Fruit fly (Drosophila melanogaster) whole organism, embryonic: ENCODE results near the gene Rpn11.

Experiments used
- CG10321 ChIP-seq: fragments of 200-800 bp; sonication (Bioruptor generic); IDR thresholded peaks from 2 replicates; pipeline ENCODE4 v1.3.6; 2022; ENCODE audit warnings: missing biosample characterization, missing genetic modification characterization
- CG11398 ChIP-seq: fragments of 200-800 bp; sonication (Bioruptor generic); optimal IDR thresholded peaks from 2 replicates; lab custom pipeline; 2016; ENCODE audit warnings: missing biosample characterization, missing genetic modification characterization
- CG12391 ChIP-seq: fragments of 200-800 bp; sonication (Bioruptor generic); optimal IDR thresholded peaks from 3 replicates; lab custom pipeline; 2018; ENCODE audit warnings: missing biosample characterization, mild to moderate bottlenecking, missing genetic modification characterization, moderate library complexity
- CG13424 ChIP-seq: fragments of 200-800 bp; sonication (Bioruptor generic); optimal IDR thresholded peaks from 2 replicates; lab custom pipeline; 2019; ENCODE audit warnings: missing biosample characterization, mild to moderate bottlenecking, missing genetic modification characterization, moderate library complexity
- CG14050 ChIP-seq: fragments of 200-800 bp; sonication (Bioruptor generic); IDR thresholded peaks from 3 replicates; pipeline ENCODE4 v1.3.6; 2022; ENCODE audit warnings: missing biosample characterization, missing genetic modification characterization
- CG14965 ChIP-seq: fragments of 200-800 bp; sonication (Bioruptor generic); optimal IDR thresholded peaks from 2 replicates; lab custom pipeline; 2016; ENCODE audit warnings: missing biosample characterization, missing genetic modification characterization, borderline replicate concordance
- CG15601 ChIP-seq: fragments of 200-800 bp; sonication (Bioruptor generic); optimal IDR thresholded peaks from 3 replicates; lab custom pipeline; 2019; ENCODE audit warnings: missing biosample characterization, mild to moderate bottlenecking, missing genetic modification characterization, moderate library complexity
- CG1603 ChIP-seq: fragments of 200-800 bp; sonication (Bioruptor generic); optimal IDR thresholded peaks from 2 replicates; lab custom pipeline; 2019; ENCODE audit warnings: missing biosample characterization, mild to moderate bottlenecking, missing genetic modification characterization, moderate library complexity
- CG17359 ChIP-seq: fragments of 200-800 bp; sonication (Bioruptor generic); optimal IDR thresholded peaks from 3 replicates; lab custom pipeline; 2018; ENCODE audit warnings: missing biosample characterization, mild to moderate bottlenecking, missing genetic modification characterization, moderate library complexity
- CG2678 ChIP-seq: fragments of 200-800 bp; sonication (Bioruptor generic); optimal IDR thresholded peaks from 3 replicates; lab custom pipeline; 2019; ENCODE audit warnings: missing biosample characterization, mild to moderate bottlenecking, missing genetic modification characterization, moderate library complexity
- CG31224 ChIP-seq: fragments of 200-800 bp; sonication (Bioruptor generic); IDR thresholded peaks from 2 replicates; pipeline ENCODE4 v1.3.6; 2022; ENCODE audit warnings: missing biosample characterization, missing genetic modification characterization
- CG3281 ChIP-seq: fragments of 200-800 bp; sonication (Bioruptor generic); optimal IDR thresholded peaks from 3 replicates; lab custom pipeline; 2017; ENCODE audit warnings: missing biosample characterization, mild to moderate bottlenecking, missing genetic modification characterization
- CG6272 ChIP-seq: fragments of 200-800 bp; sonication (Bioruptor generic); IDR thresholded peaks from 2 replicates; pipeline ENCODE4 v1.3.6; 2022; ENCODE audit warnings: missing biosample characterization, missing genetic modification characterization
- CG6791 ChIP-seq: fragments of 200-800 bp; sonication (Bioruptor generic); IDR thresholded peaks from 3 replicates; pipeline ENCODE4 v1.3.6; 2022; ENCODE audit warnings: missing biosample characterization, missing genetic modification characterization; ENCODE audit not compliant: partially characterized antibody
- CG8281 ChIP-seq: fragments of 200-800 bp; sonication (Bioruptor generic); optimal IDR thresholded peaks from 2 replicates; lab custom pipeline; 2018; ENCODE audit warnings: missing biosample characterization, mild to moderate bottlenecking, missing genetic modification characterization, moderate library complexity
- CG8290 ChIP-seq, 3 experiments: fragments of 200-800 bp; sonication (Bioruptor generic); optimal IDR thresholded peaks; 2 replicates each; lab custom pipeline; 2016 to 2019; ENCODE audit warnings: missing biosample characterization in 3 of 3, missing genetic modification characterization in 3 of 3, mild to moderate bottlenecking in 2 of 3, moderate library complexity in 1 of 3
- CG8388 ChIP-seq: fragments of 200-800 bp; sonication (Bioruptor generic); optimal IDR thresholded peaks from 2 replicates; lab custom pipeline; 2019; ENCODE audit warnings: missing biosample characterization, mild to moderate bottlenecking, missing genetic modification characterization, moderate library complexity
- D ChIP-seq, 2 experiments: fragments of 200-800 bp in 1 of 2; fragments of >200 bp in 1 of 2; sonication (Bioruptor generic) in 1 of 2; optimal IDR thresholded peaks; 2 replicates in 1 of 2; 3 replicates in 1 of 2; lab custom pipeline; 2017; ENCODE audit warnings: mild to moderate bottlenecking in 1 of 2, missing biosample characterization in 1 of 2, missing genetic modification characterization in 1 of 2, missing genetic modification reagents in 1 of 2
- D19A ChIP-seq: fragments of 200-800 bp; optimal IDR thresholded peaks from 3 replicates; lab custom pipeline; 2019; ENCODE audit warnings: missing biosample characterization, mild to moderate bottlenecking, missing genetic modification characterization, moderate library complexity
- Dad ChIP-seq: fragments of 200-800 bp; sonication (Bioruptor generic); optimal IDR thresholded peaks from 3 replicates; lab custom pipeline; 2016; ENCODE audit warnings: missing biosample characterization, missing genetic modification characterization
- Dek ChIP-seq: fragments of 200-800 bp; sonication (Bioruptor generic); optimal IDR thresholded peaks from 3 replicates; lab custom pipeline; 2019; ENCODE audit warnings: missing biosample characterization, mild to moderate bottlenecking, missing genetic modification characterization, moderate library complexity
- HLH54F ChIP-seq: fragments of 200-800 bp; sonication (Bioruptor generic); optimal IDR thresholded peaks from 3 replicates; lab custom pipeline; 2016; ENCODE audit warnings: missing biosample characterization, missing genetic modification characterization
- Hmr ChIP-seq: fragments of 200-800 bp; sonication (Bioruptor generic); optimal IDR thresholded peaks from 3 replicates; lab custom pipeline; 2017; ENCODE audit warnings: mild to moderate bottlenecking, missing biosample characterization, missing genetic modification reagents, missing genetic modification characterization
- Hr51 ChIP-seq, 2 experiments: fragments of 200-800 bp; sonication (Bioruptor generic); optimal IDR thresholded peaks; 2 replicates in 1 of 2; 3 replicates in 1 of 2; lab custom pipeline; 2016 to 2018; ENCODE audit warnings: missing biosample characterization in 2 of 2, missing genetic modification characterization in 2 of 2, mild to moderate bottlenecking in 1 of 2, moderate library complexity in 1 of 2
- Hsf ChIP-seq: fragments of 200-800 bp; sonication (Bioruptor generic); optimal IDR thresholded peaks from 3 replicates; lab custom pipeline; 2016; ENCODE audit warnings: missing biosample characterization, missing genetic modification characterization
- NFAT ChIP-seq: fragments of 200-800 bp; sonication (Bioruptor generic); IDR thresholded peaks from 2 replicates; pipeline ENCODE4 v1.3.6; 2022; ENCODE audit warnings: missing biosample characterization, missing genetic modification characterization
- NfI ChIP-seq: fragments of 200-800 bp; sonication (Bioruptor generic); optimal IDR thresholded peaks from 3 replicates; lab custom pipeline; 2018; ENCODE audit warnings: missing biosample characterization, mild to moderate bottlenecking, missing genetic modification characterization, moderate library complexity
- Ssrp ChIP-seq: fragments of 200-800 bp; sonication (Bioruptor generic); optimal IDR thresholded peaks from 2 replicates; lab custom pipeline; 2018; ENCODE audit warnings: missing biosample characterization, mild to moderate bottlenecking, missing genetic modification characterization, moderate library complexity
- ara ChIP-seq: fragments of 200-800 bp; sonication (Bioruptor generic); IDR thresholded peaks from 2 replicates; pipeline ENCODE4 v1.3.6; 2022; ENCODE audit warnings: missing biosample characterization, missing genetic modification characterization
- ash1 ChIP-seq: fragments of 200-800 bp; sonication (Bioruptor generic); optimal IDR thresholded peaks from 2 replicates; lab custom pipeline; 2018; ENCODE audit warnings: missing biosample characterization, mild to moderate bottlenecking, missing genetic modification characterization
- bowl ChIP-seq: fragments of 200-800 bp; sonication (Bioruptor generic); IDR thresholded peaks from 2 replicates; pipeline ENCODE4 v1.3.6; 2022; ENCODE audit warnings: missing biosample characterization, missing genetic modification characterization
- crol ChIP-seq: fragments of 200-800 bp; sonication (Bioruptor generic); IDR thresholded peaks from 2 replicates; pipeline ENCODE4 v1.3.6; 2022; ENCODE audit warnings: missing biosample characterization, missing genetic modification characterization
- crp ChIP-seq, 2 experiments: fragments of 200-800 bp; sonication (Bioruptor generic); optimal IDR thresholded peaks; 2 replicates in 1 of 2; 3 replicates in 1 of 2; lab custom pipeline; 2017; ENCODE audit warnings: missing biosample characterization in 2 of 2, missing genetic modification characterization in 2 of 2, mild to moderate bottlenecking in 1 of 2, moderate library complexity in 1 of 2
- dysf ChIP-seq: fragments of 200-800 bp; sonication (Bioruptor generic); IDR thresholded peaks from 3 replicates; pipeline ENCODE4 v1.3.6; 2022; ENCODE audit warnings: missing biosample characterization, missing genetic modification characterization
- fd96Cb ChIP-seq: fragments of 200-800 bp; sonication (Bioruptor generic); optimal IDR thresholded peaks from 2 replicates; lab custom pipeline; 2018; ENCODE audit warnings: missing biosample characterization, mild to moderate bottlenecking, missing genetic modification characterization, moderate library complexity
- gcm ChIP-seq: fragments of 200-800 bp; sonication (Bioruptor generic); optimal IDR thresholded peaks from 2 replicates; lab custom pipeline; 2019; ENCODE audit warnings: missing biosample characterization, mild to moderate bottlenecking, missing genetic modification characterization, moderate library complexity
- gem ChIP-seq: fragments of 200-800 bp; sonication (Bioruptor generic); optimal IDR thresholded peaks from 2 replicates; lab custom pipeline; 2019; ENCODE audit warnings: missing biosample characterization, mild to moderate bottlenecking, missing genetic modification characterization, moderate library complexity
- ind ChIP-seq: fragments of 200-800 bp; sonication (Bioruptor generic); optimal IDR thresholded peaks from 3 replicates; lab custom pipeline; 2016; ENCODE audit warnings: missing biosample characterization, missing genetic modification characterization
- nerfin-2 ChIP-seq: fragments of 200-800 bp; sonication (Bioruptor generic); IDR thresholded peaks from 2 replicates; pipeline ENCODE4 v1.3.6; 2022; ENCODE audit warnings: missing biosample characterization, missing genetic modification characterization; ENCODE audit not compliant: partially characterized antibody
- phol ChIP-seq: fragments of 200-800 bp; sonication (Bioruptor generic); optimal IDR thresholded peaks from 3 replicates; lab custom pipeline; 2018; ENCODE audit warnings: missing biosample characterization, mild to moderate bottlenecking, missing genetic modification characterization, moderate library complexity
- ranshi ChIP-seq: fragments of 200-800 bp; sonication (Bioruptor generic); IDR thresholded peaks from 2 replicates; pipeline ENCODE4 v1.3.6; 2022; ENCODE audit warnings: missing biosample characterization, missing genetic modification characterization
- seq ChIP-seq: fragments of 200-800 bp; sonication (Bioruptor generic); IDR thresholded peaks from 2 replicates; pipeline ENCODE4 v1.3.6; 2022; ENCODE audit warnings: missing biosample characterization, missing genetic modification characterization
- tgo ChIP-seq: fragments of 200-800 bp; sonication (Bioruptor generic); IDR thresholded peaks from 3 replicates; pipeline ENCODE4 v1.3.6; 2022; ENCODE audit warnings: missing biosample characterization, missing genetic modification characterization
- tin ChIP-seq: fragments of 200-800 bp; sonication (Bioruptor generic); optimal IDR thresholded peaks from 3 replicates; lab custom pipeline; 2016; ENCODE audit warnings: missing biosample characterization, missing genetic modification characterization
- unc-4 ChIP-seq: fragments of 200-800 bp; sonication (Bioruptor generic); IDR thresholded peaks from 2 replicates; pipeline ENCODE4 v1.3.6; 2022; ENCODE audit warnings: missing biosample characterization, missing genetic modification characterization; ENCODE audit not compliant: partially characterized antibody
- vvl ChIP-seq: fragments of 200-800 bp; sonication (Bioruptor generic); IDR thresholded peaks from 2 replicates; pipeline ENCODE4 v1.3.6; 2022; ENCODE audit warnings: missing biosample characterization, missing genetic modification characterization
- zfh1 ChIP-seq: fragments of 200-800 bp; sonication (Bioruptor generic); IDR thresholded peaks from 3 replicates; pipeline ENCODE4 v1.3.6; 2022; ENCODE audit warnings: missing biosample characterization, missing genetic modification characterization

Gene Rpn11

dm6 chr2L:5043495-5044146 lies 16.0 kb downstream of the Rpn11 start (continued):
- peak; percentile 55 for TF ChIP-seq CG2678 (tag; lab: Kevin White, UChicago)
- no peak for TF ChIP-seq bowl (GFP tag; lab: Robert Waterston, UW)
- no peak for TF ChIP-seq Dek
- peak; percentile 57 for TF ChIP-seq seq
- TF ChIP-seq Hsf, result no peak
- TF ChIP-seq Hr51 (GFP tag; optimal IDR thresholded peaks at IDR 0.05; lab: Kevin White, UChicago), result peak in 1 of 2 experiments; percentile 45
- peak; percentile 49; the same call in 2 of the 3 replicates for TF ChIP-seq tgo (GFP tag; lab: Robert Waterston, UW)
- peak; percentile 62 for TF ChIP-seq NfI (GFP tag; lab: Kevin White, UChicago)
- TF ChIP-seq NFAT (GFP tag; lab: Robert Waterston, UW), result peak; percentile 62; the same call in 1 of the 2 replicates
- no peak for TF ChIP-seq nerfin-2 (GFP tag; lab: Robert Waterston, UW)
- peak; percentile 51 for TF ChIP-seq CG13424
- 0 out of 3 replicates have a peak, but pooled peaks have one; percentile 34 for TF ChIP-seq zfh1 (GFP tag; lab: Robert Waterston, UW)
- TF ChIP-seq fd96Cb, result peak; percentile 31
- no peak for TF ChIP-seq CG11398 (GFP tag; lab: Kevin White, UChicago)
- TF ChIP-seq CG8290 (GFP tag; optimal IDR thresholded peaks at IDR 0.05; lab: Kevin White, UChicago), result no peak
- TF ChIP-seq CG8290 (tag; optimal IDR thresholded peaks at IDR 0.05; lab: Kevin White, UChicago), result peak in 1 of 2 experiments; percentile 73
- peak; percentile 62; the same call in 2 of the 3 replicates for TF ChIP-seq dysf (GFP tag; lab: Robert Waterston, UW)
- TF ChIP-seq Ssrp (tag; lab: Kevin White, UChicago), result peak; percentile 49
- peak; percentile 34 for TF ChIP-seq phol (tag; lab: Kevin White, UChicago)
- 0 out of 2 replicates have a peak, but pooled peaks have one; percentile 12 for TF ChIP-seq CG31224 (GFP tag; lab: Robert Waterston, UW)
- peak; percentile 50; the same call in 2 of the 3 replicates for TF ChIP-seq CG14050 (GFP tag; lab: Robert Waterston, UW)
- peak; percentile 46 for TF ChIP-seq CG17359 (tag; lab: Kevin White, UChicago)
- TF ChIP-seq crp (GFP tag; optimal IDR thresholded peaks at IDR 0.05; lab: Kevin White, UChicago), result no peak
- peak; percentile 63 for TF ChIP-seq ind (GFP tag; lab: Kevin White, UChicago)
- no peak for TF ChIP-seq D (optimal IDR thresholded peaks at IDR 0.05; lab: Kevin White, UChicago)
- TF ChIP-seq D (GFP tag; optimal IDR thresholded peaks at IDR 0.05; lab: Kevin White, UChicago), result peak; percentile 46
- TF ChIP-seq vvl (GFP tag; lab: Robert Waterston, UW), result peak; percentile 20; the same call in 1 of the 2 replicates
- TF ChIP-seq Dad (GFP tag; lab: Kevin White, UChicago), result no peak
- TF ChIP-seq crol (GFP tag; lab: Robert Waterston, UW), result peak; percentile 74
- TF ChIP-seq ranshi, result peak; percentile 65
- TF ChIP-seq unc-4 (GFP tag; lab: Robert Waterston, UW), result no peak
- no peak for TF ChIP-seq CG6791
- TF ChIP-seq CG1603 (tag; lab: Kevin White, UChicago), result peak; percentile 25
- TF ChIP-seq gcm (GFP tag; lab: Kevin White, UChicago), result no peak
- no peak for TF ChIP-seq ara (GFP tag; lab: Robert Waterston, UW)
- TF ChIP-seq CG10321, result no peak
- no peak for TF ChIP-seq D19A
- TF ChIP-seq CG3281, result peak; percentile 40
- peak; percentile 40 for TF ChIP-seq Hmr (GFP tag; lab: Kevin White, UChicago)
- TF ChIP-seq CG8388 (GFP tag; lab: Kevin White, UChicago), result peak; percentile 27
- no peak for TF ChIP-seq CG8281
- TF ChIP-seq ash1, result no peak
- TF ChIP-seq CG12391 (tag; lab: Kevin White, UChicago), result peak; percentile 31
- TF ChIP-seq gem (tag; lab: Kevin White, UChicago), result peak; percentile 69
- peak; percentile 18 for TF ChIP-seq HLH54F (GFP tag; lab: Kevin White, UChicago)
- TF ChIP-seq CG14965 (GFP tag; lab: Kevin White, UChicago), result no peak
- peak; percentile 28 for TF ChIP-seq tin
- peak; percentile 23; the same call in 1 of the 2 replicates for TF ChIP-seq CG6272 (GFP tag; lab: Robert Waterston, UW)
- TF ChIP-seq CG15601 (tag; lab: Kevin White, UChicago), result peak; percentile 4
